Fruit fly (Drosophila melanogaster): ENCODE measurements around the gene CG31673.

- TF ChIP-seq CG9948 (tag; optimal IDR thresholded peaks at IDR 0.05) (no peak), CG10348 (GFP tag; IDR thresholded peaks at IDR 0.05) (no peak), CG4496 (GFP tag; IDR thresholded peaks at IDR 0.05) (peak; percentile 61; the same call in 1 of the 3 replicates), CG12605 (GFP tag; IDR thresholded peaks at IDR 0.05) (no peak), EcR (GFP tag; optimal IDR thresholded peaks at IDR 0.05) (no peak), Ets98B (GFP tag; IDR thresholded peaks at IDR 0.05) (peak; percentile 53; the same call in 1 of the 2 replicates), CG34367 (tag; optimal IDR thresholded peaks at IDR 0.05) (no peak), CG8159 (tag; optimal IDR thresholded peaks at IDR 0.05) (no peak)
These were observed 15.0 kb downstream of the CG31673 start for dm6 chr2L:20844381-20844780.
